Fruit fly (Drosophila melanogaster) whole organism, embryonic: ENCODE measurements around the gene Lim3.
A peak's percentile ranks its signal among the peaks of the same experiment; 100 is the strongest.

Source experiments
- CG10209 ChIP-seq: fragments of 200-800 bp; sonication (Bioruptor generic); optimal IDR thresholded peaks from 3 replicates; lab custom pipeline; 2017; ENCODE audit warnings: missing biosample characterization, mild to moderate bottlenecking, missing genetic modification characterization, missing genetic modification reagents
- CG11247 ChIP-seq: fragments of 200-800 bp; sonication (Bioruptor generic); IDR thresholded peaks from 2 replicates; pipeline ENCODE4 v1.3.6; 2022; ENCODE audit warnings: missing biosample characterization, missing genetic modification characterization
- CG12236 ChIP-seq: fragments of 200-800 bp; sonication (Bioruptor generic); optimal IDR thresholded peaks from 2 replicates; lab custom pipeline; 2016; ENCODE audit warnings: missing biosample characterization, missing genetic modification characterization
- CG14667 ChIP-seq: fragments of 200-800 bp; sonication (Bioruptor generic); IDR thresholded peaks from 2 replicates; pipeline ENCODE4 v1.3.6; 2022; ENCODE audit warnings: missing biosample characterization, missing genetic modification characterization
- CG14710 ChIP-seq: fragments of 200-800 bp; sonication (Bioruptor generic); optimal IDR thresholded peaks from 3 replicates; lab custom pipeline; 2019; ENCODE audit warnings: missing biosample characterization, mild to moderate bottlenecking, missing genetic modification characterization, moderate library complexity
- CG15696 ChIP-seq: fragments of 200-800 bp; sonication (Bioruptor generic); optimal IDR thresholded peaks from 2 replicates; lab custom pipeline; 2019; ENCODE audit warnings: missing biosample characterization, mild to moderate bottlenecking, missing genetic modification characterization, moderate library complexity
- CG1603 ChIP-seq: fragments of 200-800 bp; sonication (Bioruptor generic); optimal IDR thresholded peaks from 2 replicates; lab custom pipeline; 2019; ENCODE audit warnings: missing biosample characterization, mild to moderate bottlenecking, missing genetic modification characterization, moderate library complexity
- CG17359 ChIP-seq: fragments of 200-800 bp; sonication (Bioruptor generic); optimal IDR thresholded peaks from 3 replicates; lab custom pipeline; 2018; ENCODE audit warnings: missing biosample characterization, mild to moderate bottlenecking, missing genetic modification characterization, moderate library complexity
- CG18599 ChIP-seq: fragments of 200-800 bp; sonication (Bioruptor generic); optimal IDR thresholded peaks from 3 replicates; lab custom pipeline; 2017; ENCODE audit warnings: missing biosample characterization, missing genetic modification characterization, mild to moderate bottlenecking, moderate library complexity, missing genetic modification reagents
- CG30403 ChIP-seq: fragments of 200-800 bp; sonication (Bioruptor generic); optimal IDR thresholded peaks from 3 replicates; lab custom pipeline; 2016; ENCODE audit warnings: missing biosample characterization, missing genetic modification characterization
- CG31388 ChIP-seq: fragments of 200-800 bp; sonication (Bioruptor generic); optimal IDR thresholded peaks from 2 replicates; lab custom pipeline; 2016; ENCODE audit warnings: missing biosample characterization, missing genetic modification characterization
- CG3281 ChIP-seq: fragments of 200-800 bp; sonication (Bioruptor generic); optimal IDR thresholded peaks from 3 replicates; lab custom pipeline; 2017; ENCODE audit warnings: missing biosample characterization, mild to moderate bottlenecking, missing genetic modification characterization
- CG34224 ChIP-seq: fragments of 200-800 bp; sonication (Bioruptor generic); IDR thresholded peaks from 3 replicates; pipeline ENCODE4 v1.3.6; 2022; ENCODE audit warnings: missing biosample characterization, missing genetic modification characterization; ENCODE audit not compliant: partially characterized antibody
- CG34376 ChIP-seq: fragments of 200-800 bp; sonication (Bioruptor generic); optimal IDR thresholded peaks from 2 replicates; lab custom pipeline; 2018; ENCODE audit warnings: missing biosample characterization, mild to moderate bottlenecking, missing genetic modification characterization
- CG7357 ChIP-seq: fragments of 200-800 bp; sonication (Bioruptor generic); IDR thresholded peaks from 3 replicates; pipeline ENCODE4 v1.3.6; 2022; ENCODE audit warnings: missing biosample characterization, missing genetic modification characterization
- CG7372 ChIP-seq: fragments of 200-800 bp; sonication (Bioruptor generic); IDR thresholded peaks from 2 replicates; pipeline ENCODE4 v1.3.6; 2022; ENCODE audit warnings: missing biosample characterization, missing genetic modification characterization
- CG7963 ChIP-seq: fragments of 200-800 bp; sonication (Bioruptor generic); IDR thresholded peaks from 3 replicates; pipeline ENCODE4 v1.3.6; 2022; ENCODE audit warnings: missing biosample characterization, missing genetic modification characterization; ENCODE audit not compliant: partially characterized antibody
- CG8765 ChIP-seq: fragments of 200-800 bp; sonication (Bioruptor generic); IDR thresholded peaks from 2 replicates; pipeline ENCODE4 v1.3.6; 2022; ENCODE audit warnings: missing biosample characterization, missing genetic modification characterization
- CG9609 ChIP-seq: fragments of 200-800 bp; sonication (Bioruptor generic); optimal IDR thresholded peaks from 3 replicates; lab custom pipeline; 2016; ENCODE audit warnings: missing biosample characterization, missing genetic modification characterization
- CG9876 ChIP-seq: fragments of 200-800 bp; sonication (Bioruptor generic); optimal IDR thresholded peaks from 2 replicates; lab custom pipeline; 2016; ENCODE audit warnings: missing biosample characterization, missing genetic modification characterization
- D19B ChIP-seq: fragments of 200-800 bp; sonication (Bioruptor generic); optimal IDR thresholded peaks from 2 replicates; lab custom pipeline; 2017; ENCODE audit warnings: missing biosample characterization, mild to moderate bottlenecking, missing genetic modification characterization
- HLH54F ChIP-seq: fragments of 200-800 bp; sonication (Bioruptor generic); optimal IDR thresholded peaks from 3 replicates; lab custom pipeline; 2016; ENCODE audit warnings: missing biosample characterization, missing genetic modification characterization
- HmgZ ChIP-seq: fragments of 200-800 bp; sonication (Bioruptor generic); optimal IDR thresholded peaks from 2 replicates; lab custom pipeline; 2018; ENCODE audit warnings: missing biosample characterization, mild to moderate bottlenecking, missing genetic modification characterization
- Hsf ChIP-seq: fragments of 200-800 bp; sonication (Bioruptor generic); optimal IDR thresholded peaks from 3 replicates; lab custom pipeline; 2016; ENCODE audit warnings: missing biosample characterization, missing genetic modification characterization
- Lim3 ChIP-seq: fragments of 200-800 bp; sonication (Bioruptor generic); IDR thresholded peaks from 2 replicates; pipeline ENCODE4 v1.3.6; 2022; ENCODE audit warnings: missing biosample characterization, missing genetic modification characterization
- Max ChIP-seq: fragments of 200-800 bp; sonication (Bioruptor generic); optimal IDR thresholded peaks from 2 replicates; lab custom pipeline; 2016; ENCODE audit warnings: missing biosample characterization, mild to moderate bottlenecking, missing genetic modification characterization
- Mes4 ChIP-seq: fragments of 200-800 bp; sonication (Bioruptor generic); optimal IDR thresholded peaks from 2 replicates; lab custom pipeline; 2016; ENCODE audit warnings: missing biosample characterization, missing genetic modification characterization
- NC2β ChIP-seq: fragments of 200-800 bp; sonication (Bioruptor generic); optimal IDR thresholded peaks from 2 replicates; lab custom pipeline; 2016; ENCODE audit warnings: missing biosample characterization, missing genetic modification characterization
- Poxn ChIP-seq: fragments of 200-800 bp; sonication (Bioruptor generic); IDR thresholded peaks from 2 replicates; pipeline ENCODE4 v1.3.6; 2022; ENCODE audit warnings: missing biosample characterization, missing genetic modification characterization
- Sin3A ChIP-seq: fragments of >200 bp; optimal IDR thresholded peaks from 2 replicates; lab custom pipeline; 2018
- Sox102F ChIP-seq: fragments of 200-800 bp; sonication (Bioruptor generic); optimal IDR thresholded peaks from 2 replicates; lab custom pipeline; 2018; ENCODE audit warnings: missing biosample characterization, mild to moderate bottlenecking, missing genetic modification characterization, moderate library complexity
- Spps ChIP-seq: fragments of 200-800 bp; sonication (Bioruptor generic); optimal IDR thresholded peaks from 2 replicates; lab custom pipeline; 2018; ENCODE audit warnings: missing biosample characterization, mild to moderate bottlenecking, missing genetic modification characterization
- Trl ChIP-seq, 3 experiments: fragments of >200 bp in 2 of 3; fragments of 200-800 bp in 1 of 3; sonication (Bioruptor generic) in 1 of 3; optimal IDR thresholded peaks; 2 replicates in 1 of 3; 3 replicates in 2 of 3; lab custom pipeline; 2016 to 2017; ENCODE audit warnings: missing biosample characterization in 1 of 3, missing genetic modification characterization in 1 of 3
- Xrp1 ChIP-seq: fragments of 200-800 bp; sonication (Bioruptor generic); IDR thresholded peaks from 2 replicates; pipeline ENCODE4 v1.3.6; 2022; ENCODE audit warnings: missing biosample characterization, missing genetic modification characterization
- bbx ChIP-seq: fragments of 200-800 bp; sonication (Bioruptor generic); IDR thresholded peaks from 2 replicates; pipeline ENCODE4 v1.3.6; 2022; ENCODE audit warnings: missing biosample characterization, missing genetic modification characterization; ENCODE audit not compliant: partially characterized antibody
- bcd ChIP-seq: fragments of 200-800 bp; sonication (Bioruptor generic); optimal IDR thresholded peaks from 2 replicates; lab custom pipeline; 2017; ENCODE audit warnings: missing biosample characterization, mild to moderate bottlenecking, missing genetic modification characterization
- btn ChIP-seq: fragments of 200-800 bp; sonication (Bioruptor generic); optimal IDR thresholded peaks from 2 replicates; lab custom pipeline; 2016; ENCODE audit warnings: missing biosample characterization, missing genetic modification characterization
- croc ChIP-seq: fragments of 200-800 bp; sonication (Bioruptor generic); conservative IDR thresholded peaks from 3 replicates; pipeline ENCODE4 v1.3.6; 2022; ENCODE audit warnings: missing biosample characterization, missing genetic modification characterization
- da ChIP-seq: fragments of 200-800 bp; sonication (Bioruptor generic); optimal IDR thresholded peaks from 2 replicates; lab custom pipeline; 2016; ENCODE audit warnings: missing biosample characterization, missing genetic modification characterization
- dimm ChIP-seq: fragments of 200-800 bp; sonication (Bioruptor generic); IDR thresholded peaks from 2 replicates; pipeline ENCODE4 v1.3.6; 2022; ENCODE audit warnings: missing biosample characterization, missing genetic modification characterization
- ems ChIP-seq: fragments of 200-800 bp; sonication (Bioruptor generic); optimal IDR thresholded peaks from 3 replicates; lab custom pipeline; 2016; ENCODE audit warnings: missing biosample characterization, missing genetic modification characterization
- eyg ChIP-seq: fragments of 200-800 bp; sonication (Bioruptor generic); optimal IDR thresholded peaks from 3 replicates; lab custom pipeline; 2016; ENCODE audit warnings: missing biosample characterization, missing genetic modification characterization
- gro ChIP-seq: fragments of 200-800 bp; sonication (Bioruptor generic); optimal IDR thresholded peaks from 2 replicates; lab custom pipeline; 2016; ENCODE audit warnings: missing biosample characterization, missing genetic modification characterization
- jigr1 ChIP-seq: fragments of 200-800 bp; sonication (Bioruptor generic); IDR thresholded peaks from 3 replicates; pipeline ENCODE4 v1.3.6; 2022; ENCODE audit warnings: missing biosample characterization, missing genetic modification characterization
- ken ChIP-seq: fragments of 200-800 bp; sonication (Bioruptor generic); IDR thresholded peaks from 3 replicates; pipeline ENCODE4 v1.3.6; 2022; ENCODE audit warnings: missing biosample characterization, missing genetic modification characterization
- lmd ChIP-seq: fragments of 200-800 bp; sonication (Bioruptor generic); IDR thresholded peaks from 2 replicates; pipeline ENCODE4 v1.3.6; 2022; ENCODE audit warnings: missing biosample characterization, missing genetic modification characterization
- luna ChIP-seq: fragments of 200-800 bp; sonication (Bioruptor generic); optimal IDR thresholded peaks from 2 replicates; lab custom pipeline; 2016; ENCODE audit warnings: missing biosample characterization, missing genetic modification characterization
- org-1 ChIP-seq: fragments of 200-800 bp; sonication (Bioruptor generic); optimal IDR thresholded peaks from 2 replicates; lab custom pipeline; 2017; ENCODE audit warnings: missing biosample characterization, missing genetic modification characterization
- p53 ChIP-seq: fragments of 200-800 bp; sonication (Bioruptor generic); optimal IDR thresholded peaks from 2 replicates; lab custom pipeline; 2016; ENCODE audit warnings: missing biosample characterization, missing genetic modification characterization
- pb ChIP-seq: fragments of 200-800 bp; sonication (Bioruptor generic); optimal IDR thresholded peaks from 3 replicates; lab custom pipeline; 2016; ENCODE audit warnings: missing biosample characterization, missing genetic modification characterization
- sna ChIP-seq: fragments of 200-800 bp; sonication (Bioruptor generic); IDR thresholded peaks from 2 replicates; pipeline ENCODE4 v1.3.6; 2022; ENCODE audit warnings: missing biosample characterization, missing genetic modification characterization; ENCODE audit not compliant: partially characterized antibody
- sug ChIP-seq: fragments of 200-800 bp; optimal IDR thresholded peaks from 2 replicates; lab custom pipeline; 2019; ENCODE audit warnings: missing biosample characterization, mild to moderate bottlenecking, missing genetic modification characterization, moderate library complexity
- vnd ChIP-seq: fragments of 200-800 bp; sonication (Bioruptor generic); IDR thresholded peaks from 3 replicates; pipeline ENCODE4 v1.3.6; 2022; ENCODE audit warnings: missing biosample characterization, missing genetic modification characterization; ENCODE audit not compliant: partially characterized antibody

Lim3 gene

dm6 chr2L:19064706-19065105 lies 43.5 kb downstream of the Lim3 start, which contains the start of gene CG17343 (continued):
- no peak for TF ChIP-seq lmd (GFP tag; lab: Robert Waterston, UW)
- TF ChIP-seq HLH54F, result no peak
- TF ChIP-seq btn (GFP tag; lab: Kevin White, UChicago), result no peak
- TF ChIP-seq CG17359, result no peak
- TF ChIP-seq CG30403 (GFP tag; lab: Kevin White, UChicago), result no peak
- no peak for TF ChIP-seq sug (tag; lab: Kevin White, UChicago)
- no peak for TF ChIP-seq CG31388 (GFP tag; lab: Kevin White, UChicago)
- no peak for TF ChIP-seq CG7357
- TF ChIP-seq CG9609, result no peak
- no peak for TF ChIP-seq CG1603 (tag; lab: Kevin White, UChicago)
- no peak for TF ChIP-seq CG12236
- TF ChIP-seq croc, result no peak
- peak; percentile 95 for TF ChIP-seq bbx (GFP tag; lab: Robert Waterston, UW)
- no peak for TF ChIP-seq Sin3A
- no peak for TF ChIP-seq luna (GFP tag; lab: Kevin White, UChicago)
- TF ChIP-seq CG18599 (GFP tag; lab: Kevin White, UChicago), result no peak
- TF ChIP-seq Max (GFP tag; lab: Kevin White, UChicago), result no peak
- TF ChIP-seq CG7963 (GFP tag; lab: Robert Waterston, UW), result peak; percentile 99
- TF ChIP-seq vnd (GFP tag; lab: Robert Waterston, UW), result peak; percentile 90
- TF ChIP-seq sna (GFP tag; lab: Robert Waterston, UW), result peak; percentile 82
- TF ChIP-seq eyg (GFP tag; lab: Kevin White, UChicago), result no peak
- TF ChIP-seq CG15696 (tag; lab: Kevin White, UChicago), result no peak
- TF ChIP-seq ken (GFP tag; lab: Robert Waterston, UW), result no peak
- no peak for TF ChIP-seq p53
- no peak for TF ChIP-seq Trl (optimal IDR thresholded peaks at IDR 0.05; lab: Kevin White, UChicago)
- no peak for TF ChIP-seq Trl (GFP tag; optimal IDR thresholded peaks at IDR 0.05; lab: Kevin White, UChicago)
- TF ChIP-seq Mes4 (GFP tag; lab: Kevin White, UChicago), result no peak
- TF ChIP-seq gro (GFP tag; lab: Kevin White, UChicago), result no peak
- no peak for TF ChIP-seq CG3281 (GFP tag; lab: Kevin White, UChicago)
- TF ChIP-seq Sox102F (GFP tag; lab: Kevin White, UChicago), result no peak
- no peak for TF ChIP-seq CG7372 (GFP tag; lab: Robert Waterston, UW)
- TF ChIP-seq CG34376 (GFP tag; lab: Kevin White, UChicago), result no peak
- TF ChIP-seq Spps (tag; lab: Kevin White, UChicago), result no peak
- TF ChIP-seq Xrp1 (GFP tag; lab: Robert Waterston, UW), result no peak
- no peak for TF ChIP-seq CG14667
- TF ChIP-seq ems, result no peak
- peak; percentile 96 for TF ChIP-seq CG34224 (GFP tag; lab: Robert Waterston, UW)
- TF ChIP-seq dimm (GFP tag; lab: Robert Waterston, UW), result no peak
- peak; percentile 24 for TF ChIP-seq CG14710 (tag; lab: Kevin White, UChicago)
- TF ChIP-seq da (GFP tag; lab: Kevin White, UChicago), result no peak
- no peak for TF ChIP-seq CG9876 (GFP tag; lab: Kevin White, UChicago)
- no peak for TF ChIP-seq org-1 (GFP tag; lab: Kevin White, UChicago)
- no peak for TF ChIP-seq jigr1 (GFP tag; lab: Robert Waterston, UW)
- TF ChIP-seq Hsf (GFP tag; lab: Kevin White, UChicago), result no peak
- TF ChIP-seq CG10209, result no peak
- TF ChIP-seq Lim3 (GFP tag; lab: Robert Waterston, UW), result no peak
- TF ChIP-seq D19B (GFP tag; lab: Kevin White, UChicago), result no peak
- no peak for TF ChIP-seq bcd (GFP tag; lab: Kevin White, UChicago)
- no peak for TF ChIP-seq pb (GFP tag; lab: Kevin White, UChicago)
- no peak for TF ChIP-seq CG8765 (GFP tag; lab: Robert Waterston, UW)
- no peak for TF ChIP-seq NC2β (GFP tag; lab: Kevin White, UChicago)
- TF ChIP-seq HmgZ (tag; lab: Kevin White, UChicago), result no peak
- no peak for TF ChIP-seq CG11247 (GFP tag; lab: Robert Waterston, UW)
- TF ChIP-seq Poxn, result no peak
